Fruit fly (Drosophila melanogaster) whole organism, embryonic: ENCODE measurements around the gene Alp10.

ENCODE experiments used
- Asciz ChIP-seq: fragments of 200-800 bp; sonication (Bioruptor generic); optimal IDR thresholded peaks from 2 replicates; lab custom pipeline; 2017; ENCODE audit warnings: missing biosample characterization, mild to moderate bottlenecking, missing genetic modification characterization, missing genetic modification reagents
- Blimp-1 ChIP-seq: fragments of 200-800 bp; sonication (Bioruptor generic); optimal IDR thresholded peaks from 3 replicates; lab custom pipeline; 2018; ENCODE audit warnings: missing biosample characterization, missing genetic modification characterization, mild to moderate bottlenecking, moderate library complexity, missing genetic modification reagents
- C15 ChIP-seq: fragments of 200-800 bp; sonication (Bioruptor generic); IDR thresholded peaks from 3 replicates; pipeline ENCODE4 v1.3.6; 2022; ENCODE audit warnings: missing biosample characterization, missing genetic modification characterization
- CG10321 ChIP-seq: fragments of 200-800 bp; sonication (Bioruptor generic); IDR thresholded peaks from 2 replicates; pipeline ENCODE4 v1.3.6; 2022; ENCODE audit warnings: missing biosample characterization, missing genetic modification characterization
- CG11560 ChIP-seq: fragments of 200-800 bp; sonication (Bioruptor generic); IDR thresholded peaks from 3 replicates; pipeline ENCODE4 v1.3.6; 2022; ENCODE audit warnings: missing biosample characterization, missing genetic modification characterization
- CG13287 ChIP-seq: fragments of 200-800 bp; sonication (Bioruptor generic); IDR thresholded peaks from 2 replicates; pipeline ENCODE4 v1.3.6; 2022; ENCODE audit warnings: missing biosample characterization, missing genetic modification characterization; ENCODE audit not compliant: partially characterized antibody
- CG14014 ChIP-seq: fragments of 200-800 bp; sonication (Bioruptor generic); IDR thresholded peaks from 2 replicates; pipeline ENCODE4 v1.3.6; 2022; ENCODE audit warnings: missing biosample characterization, missing genetic modification characterization
- CG1603 ChIP-seq: fragments of 200-800 bp; sonication (Bioruptor generic); optimal IDR thresholded peaks from 2 replicates; lab custom pipeline; 2019; ENCODE audit warnings: missing biosample characterization, mild to moderate bottlenecking, missing genetic modification characterization, moderate library complexity
- CG17612 ChIP-seq: fragments of 200-800 bp; sonication (Bioruptor generic); IDR thresholded peaks from 2 replicates; pipeline ENCODE4 v1.3.6; 2022; ENCODE audit warnings: missing biosample characterization, missing genetic modification characterization
- CG18476 ChIP-seq: fragments of 200-800 bp; sonication (Bioruptor generic); optimal IDR thresholded peaks from 2 replicates; lab custom pipeline; 2016; ENCODE audit warnings: missing biosample characterization, mild to moderate bottlenecking, missing genetic modification characterization
- CG2712 ChIP-seq: fragments of 200-800 bp; optimal IDR thresholded peaks from 3 replicates; lab custom pipeline; 2019; ENCODE audit warnings: missing biosample characterization, mild to moderate bottlenecking, missing genetic modification characterization, moderate library complexity
- CG31224 ChIP-seq: fragments of 200-800 bp; sonication (Bioruptor generic); IDR thresholded peaks from 2 replicates; pipeline ENCODE4 v1.3.6; 2022; ENCODE audit warnings: missing biosample characterization, missing genetic modification characterization
- CG3838 ChIP-seq: fragments of 200-800 bp; sonication (Bioruptor generic); optimal IDR thresholded peaks from 3 replicates; lab custom pipeline; 2016; ENCODE audit warnings: missing biosample characterization, missing genetic modification characterization
- CG6654 ChIP-seq: fragments of 200-800 bp; sonication (Bioruptor generic); optimal IDR thresholded peaks from 2 replicates; lab custom pipeline; 2017; ENCODE audit warnings: missing biosample characterization, mild to moderate bottlenecking, missing genetic modification characterization
- CG9609 ChIP-seq: fragments of 200-800 bp; sonication (Bioruptor generic); optimal IDR thresholded peaks from 3 replicates; lab custom pipeline; 2016; ENCODE audit warnings: missing biosample characterization, missing genetic modification characterization
- Ets97D ChIP-seq: fragments of 200-800 bp; sonication (Bioruptor generic); optimal IDR thresholded peaks from 3 replicates; lab custom pipeline; 2016; ENCODE audit warnings: missing biosample characterization, missing genetic modification characterization
- GATAe ChIP-seq: fragments of 200-800 bp; sonication (Bioruptor generic); conservative IDR thresholded peaks from 2 replicates; pipeline ENCODE4 v1.3.6; 2022; ENCODE audit warnings: missing biosample characterization, missing genetic modification characterization
- HmgZ ChIP-seq: fragments of 200-800 bp; sonication (Bioruptor generic); optimal IDR thresholded peaks from 2 replicates; lab custom pipeline; 2018; ENCODE audit warnings: missing biosample characterization, mild to moderate bottlenecking, missing genetic modification characterization
- Hmr ChIP-seq: fragments of 200-800 bp; sonication (Bioruptor generic); optimal IDR thresholded peaks from 3 replicates; lab custom pipeline; 2017; ENCODE audit warnings: mild to moderate bottlenecking, missing biosample characterization, missing genetic modification reagents, missing genetic modification characterization
- Hr51 ChIP-seq, 2 experiments: fragments of 200-800 bp; sonication (Bioruptor generic); optimal IDR thresholded peaks; 2 replicates in 1 of 2; 3 replicates in 1 of 2; lab custom pipeline; 2016 to 2018; ENCODE audit warnings: missing biosample characterization in 2 of 2, missing genetic modification characterization in 2 of 2, mild to moderate bottlenecking in 1 of 2, moderate library complexity in 1 of 2
- Med ChIP-seq: fragments of 200-800 bp; sonication (Bioruptor generic); peaks from one replicate; lab custom pipeline; 2016; ENCODE audit warnings: missing biosample characterization, missing genetic modification characterization, mild to moderate bottlenecking, inconsistent platforms, moderate library complexity
- Meics ChIP-seq: fragments of 200-800 bp; sonication (Bioruptor generic); optimal IDR thresholded peaks from 2 replicates; lab custom pipeline; 2017; ENCODE audit warnings: missing biosample characterization, mild to moderate bottlenecking, missing genetic modification characterization
- NFAT ChIP-seq: fragments of 200-800 bp; sonication (Bioruptor generic); IDR thresholded peaks from 2 replicates; pipeline ENCODE4 v1.3.6; 2022; ENCODE audit warnings: missing biosample characterization, missing genetic modification characterization
- PHDP ChIP-seq: fragments of 200-800 bp; sonication (Bioruptor generic); optimal IDR thresholded peaks from 3 replicates; lab custom pipeline; 2018; ENCODE audit warnings: missing biosample characterization, mild to moderate bottlenecking, missing genetic modification characterization, moderate library complexity
- Six4 ChIP-seq: fragments of 200-800 bp; sonication (Bioruptor generic); optimal IDR thresholded peaks from 2 replicates; lab custom pipeline; 2016; ENCODE audit warnings: missing biosample characterization, missing genetic modification characterization
- Ssrp ChIP-seq: fragments of 200-800 bp; sonication (Bioruptor generic); optimal IDR thresholded peaks from 2 replicates; lab custom pipeline; 2018; ENCODE audit warnings: missing biosample characterization, mild to moderate bottlenecking, missing genetic modification characterization, moderate library complexity
- Trl ChIP-seq, 3 experiments: fragments of >200 bp in 2 of 3; fragments of 200-800 bp in 1 of 3; sonication (Bioruptor generic) in 1 of 3; optimal IDR thresholded peaks; 2 replicates in 1 of 3; 3 replicates in 2 of 3; lab custom pipeline; 2016 to 2017; ENCODE audit warnings: missing biosample characterization in 1 of 3, missing genetic modification characterization in 1 of 3
- ab ChIP-seq: fragments of 200-800 bp; sonication (Bioruptor generic); optimal IDR thresholded peaks from 2 replicates; lab custom pipeline; 2016; ENCODE audit warnings: missing biosample characterization, missing genetic modification characterization
- abd-A ChIP-seq: fragments of 200-800 bp; sonication (Bioruptor generic); optimal IDR thresholded peaks from 3 replicates; lab custom pipeline; 2019; ENCODE audit warnings: missing biosample characterization, mild to moderate bottlenecking, missing genetic modification characterization, moderate library complexity
- cg ChIP-seq: fragments of 200-800 bp; sonication (Bioruptor generic); optimal IDR thresholded peaks from 3 replicates; lab custom pipeline; 2019; ENCODE audit warnings: missing biosample characterization, mild to moderate bottlenecking, missing genetic modification characterization, moderate library complexity
- ci ChIP-seq: fragments of 200-800 bp; sonication (Bioruptor generic); IDR thresholded peaks from 3 replicates; pipeline ENCODE4 v1.3.6; 2022; ENCODE audit warnings: missing biosample characterization, missing genetic modification characterization
- dysf ChIP-seq: fragments of 200-800 bp; sonication (Bioruptor generic); IDR thresholded peaks from 3 replicates; pipeline ENCODE4 v1.3.6; 2022; ENCODE audit warnings: missing biosample characterization, missing genetic modification characterization
- fru ChIP-seq: fragments of >200 bp; optimal IDR thresholded peaks from 2 replicates; lab custom pipeline; 2017
- gt ChIP-seq: fragments of 200-800 bp; sonication (Bioruptor generic); IDR thresholded peaks from 2 replicates; pipeline ENCODE4 v1.3.6; 2022; ENCODE audit warnings: missing biosample characterization, missing genetic modification characterization
- jigr1 ChIP-seq: fragments of 200-800 bp; sonication (Bioruptor generic); IDR thresholded peaks from 3 replicates; pipeline ENCODE4 v1.3.6; 2022; ENCODE audit warnings: missing biosample characterization, missing genetic modification characterization
- klu ChIP-seq: fragments of 200-800 bp; sonication (Bioruptor generic); IDR thresholded peaks from 2 replicates; pipeline ENCODE4 v1.3.6; 2022; ENCODE audit warnings: missing biosample characterization, missing genetic modification characterization
- maf-S ChIP-seq: fragments of 200-800 bp; sonication (Bioruptor generic); optimal IDR thresholded peaks from 2 replicates; lab custom pipeline; 2016; ENCODE audit warnings: missing biosample characterization, missing genetic modification characterization
- pan ChIP-seq, 4 experiments: fragments of >200 bp in 3 of 4; fragments of 200-800 bp in 1 of 4; sonication (Bioruptor generic) in 1 of 4; optimal IDR thresholded peaks in 3 of 4; IDR thresholded peaks in 1 of 4; 2 replicates each; pipeline versions ENCODE4 v1.3.6 to Lab custom; 2017 to 2022; ENCODE audit warnings: missing biosample characterization in 2 of 4, missing genetic modification characterization in 2 of 4, mixed read lengths in 1 of 4
- pfk ChIP-seq: fragments of 200-800 bp; sonication (Bioruptor generic); optimal IDR thresholded peaks from 2 replicates; lab custom pipeline; 2018; ENCODE audit warnings: missing biosample characterization, mild to moderate bottlenecking, missing genetic modification characterization, moderate library complexity
- prd ChIP-seq, 3 experiments: fragments of >200 bp in 2 of 3; fragments of 200-800 bp in 1 of 3; sonication (Bioruptor generic) in 1 of 3; optimal IDR thresholded peaks in 2 of 3; IDR thresholded peaks in 1 of 3; 2 replicates in 2 of 3; 3 replicates in 1 of 3; pipeline versions ENCODE4 v1.3.6 to Lab custom; 2017 to 2022; ENCODE audit warnings: missing biosample characterization in 1 of 3, missing genetic modification characterization in 1 of 3
- ranshi ChIP-seq: fragments of 200-800 bp; sonication (Bioruptor generic); IDR thresholded peaks from 2 replicates; pipeline ENCODE4 v1.3.6; 2022; ENCODE audit warnings: missing biosample characterization, missing genetic modification characterization
- sd ChIP-seq: fragments of 200-800 bp; sonication (Bioruptor generic); optimal IDR thresholded peaks from 3 replicates; lab custom pipeline; 2018; ENCODE audit warnings: missing biosample characterization, mild to moderate bottlenecking, missing genetic modification characterization, moderate library complexity
- slbo ChIP-seq: fragments of 200-800 bp; sonication (Bioruptor generic); IDR thresholded peaks from 2 replicates; pipeline ENCODE4 v1.3.6; 2022; ENCODE audit warnings: missing biosample characterization, missing genetic modification characterization
- sna ChIP-seq: fragments of 200-800 bp; sonication (Bioruptor generic); IDR thresholded peaks from 2 replicates; pipeline ENCODE4 v1.3.6; 2022; ENCODE audit warnings: missing biosample characterization, missing genetic modification characterization; ENCODE audit not compliant: partially characterized antibody
- wor ChIP-seq: fragments of 200-800 bp; sonication (Bioruptor generic); IDR thresholded peaks from 2 replicates; pipeline ENCODE4 v1.3.6; 2022; ENCODE audit warnings: missing biosample characterization, missing genetic modification characterization
- yki ChIP-seq: fragments of >200 bp; optimal IDR thresholded peaks from 3 replicates; lab custom pipeline; 2018
- zfh1 ChIP-seq: fragments of 200-800 bp; sonication (Bioruptor generic); IDR thresholded peaks from 3 replicates; pipeline ENCODE4 v1.3.6; 2022; ENCODE audit warnings: missing biosample characterization, missing genetic modification characterization

Alp10 gene

DNA sequence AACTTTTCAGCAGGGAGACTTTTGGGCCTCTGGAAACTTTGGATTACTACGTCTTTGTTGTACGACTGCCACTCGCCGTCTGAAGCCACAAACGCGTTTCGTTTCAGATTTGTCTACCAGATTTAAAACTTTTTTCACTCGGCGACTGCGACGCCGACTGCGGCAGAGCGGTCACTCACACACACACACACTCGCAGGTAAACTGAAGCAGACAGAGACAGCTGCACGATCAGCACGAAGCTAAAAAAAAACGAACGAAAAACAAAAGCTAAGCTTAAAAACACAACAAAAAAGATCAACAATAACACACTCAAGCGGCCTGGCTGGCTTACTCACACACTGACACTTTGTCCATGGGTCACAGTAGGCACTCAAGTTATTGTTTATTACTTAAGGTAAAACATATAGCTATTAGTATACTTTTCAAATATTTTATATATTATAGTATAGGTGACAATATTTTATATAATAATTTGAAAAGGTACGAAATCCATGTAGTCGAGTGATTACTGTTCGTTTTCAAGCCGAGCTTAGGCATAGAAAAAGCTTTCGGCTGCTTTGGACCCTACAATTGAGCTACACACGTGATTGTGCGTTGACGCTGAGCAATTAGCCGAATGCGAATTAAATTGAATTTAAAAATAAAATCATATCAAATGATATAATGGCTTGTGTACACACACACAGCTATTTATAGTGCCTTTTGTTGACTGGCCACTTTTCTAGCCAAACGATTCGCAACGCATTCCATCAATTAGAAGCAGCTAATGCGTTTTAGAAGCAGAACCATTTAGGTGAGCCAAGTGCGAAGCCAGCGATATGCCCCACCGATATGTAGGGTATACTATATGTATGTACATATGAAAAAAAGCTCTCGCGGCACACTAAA is 17.6 kb downstream of the Alp10 start, which contains the start of gene Msr-110 (continued):
- peak; percentile 82 for TF ChIP-seq sd (tag; lab: Kevin White, UChicago)
- TF ChIP-seq CG31224 = peak; percentile 72; the same call in 1 of the 2 replicates
- TF ChIP-seq Meics (GFP tag; lab: Kevin White, UChicago) = peak; percentile 92
- TF ChIP-seq pfk (GFP tag; lab: Kevin White, UChicago) = peak; percentile 19
- peak; percentile 90 for TF ChIP-seq ranshi
- TF ChIP-seq maf-S (GFP tag; lab: Kevin White, UChicago) = peak; percentile 59
- TF ChIP-seq Hmr (GFP tag; lab: Kevin White, UChicago) = peak; percentile 86
- TF ChIP-seq slbo (GFP tag; lab: Robert Waterston, UW) = peak; percentile 94
- peak; percentile 69 for TF ChIP-seq cg (GFP tag; lab: Kevin White, UChicago)
- TF ChIP-seq CG6654 (GFP tag; lab: Kevin White, UChicago) = peak; percentile 67
- peak; percentile 88 for TF ChIP-seq CG2712 (tag; lab: Kevin White, UChicago)
- no peak for TF ChIP-seq sna (GFP tag; lab: Robert Waterston, UW)
- TF ChIP-seq Blimp-1 (GFP tag; lab: Kevin White, UChicago) = peak; percentile 88
- peak; percentile 29 for TF ChIP-seq Ets97D (GFP tag; lab: Kevin White, UChicago)
- TF ChIP-seq CG9609 (GFP tag; lab: Kevin White, UChicago) = peak; percentile 66
- TF ChIP-seq Trl (optimal IDR thresholded peaks at IDR 0.05; lab: Kevin White, UChicago) = no peak
- peak; percentile 55 for TF ChIP-seq Trl (GFP tag; optimal IDR thresholded peaks at IDR 0.05; lab: Kevin White, UChicago)
- peak; percentile 73 for TF ChIP-seq CG3838 (GFP tag; lab: Kevin White, UChicago)
- no peak for TF ChIP-seq pan (optimal IDR thresholded peaks at IDR 0.05; lab: Kevin White, UChicago)
- TF ChIP-seq pan (GFP tag; optimal IDR thresholded peaks at IDR 0.05 in 1 of 2, IDR thresholded peaks at IDR 0.05 in 1 of 2) = peak in 1 of 2 experiments; percentile 90
- peak; percentile 90 for TF ChIP-seq CG14014 (GFP tag; lab: Robert Waterston, UW)
- TF ChIP-seq CG18476 (GFP tag; lab: Kevin White, UChicago) = peak; percentile 76
- TF ChIP-seq Six4 = peak; percentile 75
- peak; percentile 53 for TF ChIP-seq ab (GFP tag; lab: Kevin White, UChicago)
- peak; percentile 23 for TF ChIP-seq CG17612
- peak; percentile 87 for TF ChIP-seq Asciz
- peak; percentile 84 for TF ChIP-seq CG11560
- TF ChIP-seq prd (optimal IDR thresholded peaks at IDR 0.05; lab: Kevin White, UChicago) = no peak
- TF ChIP-seq prd (GFP tag; IDR thresholded peaks at IDR 0.05; lab: Robert Waterston, UW) = peak; percentile 89
- TF ChIP-seq C15 (GFP tag; lab: Robert Waterston, UW) = peak; percentile 73; the same call in 1 of the 3 replicates
- peak; percentile 91 for TF ChIP-seq PHDP (tag; lab: Kevin White, UChicago)
- peak; percentile 88 for TF ChIP-seq wor (GFP tag; lab: Robert Waterston, UW)
- peak; percentile 77 for TF ChIP-seq abd-A (tag; lab: Kevin White, UChicago)
- TF ChIP-seq fru (lab: Kevin White, UChicago) = no peak
- TF ChIP-seq CG13287 (GFP tag; lab: Robert Waterston, UW) = no peak
- TF ChIP-seq GATAe (GFP tag; lab: Robert Waterston, UW) = peak; percentile 69; the same call in 1 of the 2 replicates
- peak; percentile 80 to 93 for TF ChIP-seq Hr51 (GFP tag; optimal IDR thresholded peaks at IDR 0.05; lab: Kevin White, UChicago)
- TF ChIP-seq Ssrp = peak; percentile 85
- peak; percentile 82 for TF ChIP-seq HmgZ (tag; lab: Kevin White, UChicago)
- TF ChIP-seq klu (GFP tag; lab: Robert Waterston, UW) = peak; percentile 91
- peak; percentile 80 for TF ChIP-seq CG1603 (tag; lab: Kevin White, UChicago)
- TF ChIP-seq ci = peak; percentile 90
- TF ChIP-seq jigr1 (GFP tag; lab: Robert Waterston, UW) = peak; percentile 92
- peak; percentile 88 for TF ChIP-seq NFAT
- TF ChIP-seq CG10321 (GFP tag; lab: Robert Waterston, UW) = 0 out of 2 replicates have a peak, but pooled peaks have one; percentile 63
- TF ChIP-seq zfh1 (GFP tag; lab: Robert Waterston, UW) = peak; percentile 72
- peak; percentile 53; the same call in 1 of the 2 replicates for TF ChIP-seq gt (GFP tag; lab: Robert Waterston, UW)
- TF ChIP-seq dysf (GFP tag; lab: Robert Waterston, UW) = peak; percentile 95
- TF ChIP-seq yki (lab: Kevin White, UChicago) = no peak
- peak; percentile 95 for TF ChIP-seq Med
